Worm (Caenorhabditis elegans) whole organism, young adult: ENCODE measurements around the gene T27F7.12.

Experiments
- B0019.2 ChIP-seq: fragments of 200-800 bp; sonication (Bioruptor generic); conservative IDR thresholded peaks from 2 replicates; pipeline ENCODE4 v1.3.6; 2022; ENCODE audit warnings: missing genetic modification reagents, missing genetic modification characterization, missing compliant biosample characterization
- B0261.1 ChIP-seq: sonication (generic microtip); optimal IDR thresholded peaks from 2 replicates; lab custom pipeline; 2016; ENCODE audit warnings: mild to moderate bottlenecking, missing genetic modification characterization, moderate library complexity, missing compliant biosample characterization
- C06A6.2 ChIP-seq: fragments of 200-800 bp; sonication (Bioruptor generic); conservative IDR thresholded peaks from 2 replicates; pipeline ENCODE4 v1.3.6; 2022; ENCODE audit warnings: missing genetic modification characterization, missing compliant biosample characterization
- F10E7.11 ChIP-seq: sonication (generic microtip); optimal IDR thresholded peaks from 2 replicates; lab custom pipeline; 2017; ENCODE audit warnings: mild to moderate bottlenecking, missing genetic modification characterization, moderate library complexity, missing compliant biosample characterization
- F23B12.7 ChIP-seq: sonication (generic microtip); optimal IDR thresholded peaks from 2 replicates; lab custom pipeline; 2017; ENCODE audit warnings: missing genetic modification characterization, mild to moderate bottlenecking, missing compliant biosample characterization, antibody characterized with exemption, moderate library complexity; ENCODE audit not compliant: insufficient read depth
- F49E8.2 ChIP-seq: sonication (generic microtip); optimal IDR thresholded peaks from 3 replicates; lab custom pipeline; 2017; ENCODE audit warnings: missing genetic modification characterization, mild to moderate bottlenecking, missing compliant biosample characterization, antibody characterized with exemption, moderate library complexity; ENCODE audit not compliant: insufficient read depth
- F55B11.4 ChIP-seq: sonication (generic microtip); optimal IDR thresholded peaks from 2 replicates; lab custom pipeline; 2016; ENCODE audit warnings: missing compliant biosample characterization, missing genetic modification characterization, borderline replicate concordance; ENCODE audit not compliant: insufficient read depth
- Y53F4B.3 ChIP-seq: fragments of 200-800 bp; sonication (Bioruptor generic); IDR thresholded peaks from 2 replicates; pipeline ENCODE4 v1.3.6; 2022; ENCODE audit warnings: missing genetic modification reagents, missing genetic modification characterization, missing compliant biosample characterization
- Y79H2A.3 ChIP-seq: fragments of 200-800 bp; sonication (Bioruptor generic); conservative IDR thresholded peaks from 2 replicates; pipeline ENCODE4 v1.3.6; 2022; ENCODE audit warnings: missing genetic modification reagents, missing genetic modification characterization, missing compliant biosample characterization
- ZK185.1 ChIP-seq: sonication (generic microtip); optimal IDR thresholded peaks from 2 replicates; lab custom pipeline; 2016; ENCODE audit warnings: mild to moderate bottlenecking, missing genetic modification characterization, missing compliant biosample characterization; ENCODE audit not compliant: poor library complexity, severe bottlenecking
- ama-1 ChIP-seq, 3 experiments: fragments of 150-350 bp in 1 of 3; sonication (generic microtip) in 2 of 3; optimal IDR thresholded peaks; 2 replicates each; lab custom pipeline; 2014 to 2018; ENCODE audit warnings: missing biosample characterization in 2 of 3, missing genetic modification characterization in 2 of 3, missing genetic modification reagents in 2 of 3
- aptf-2 ChIP-seq: fragments of 200-800 bp; sonication (Bioruptor generic); conservative IDR thresholded peaks from 2 replicates; pipeline ENCODE4 v1.3.6; 2022; ENCODE audit warnings: missing genetic modification reagents, missing genetic modification characterization, missing compliant biosample characterization
- ccch-3 ChIP-seq: fragments of 200-800 bp; sonication (Bioruptor generic); optimal IDR thresholded peaks from 2 replicates; lab custom pipeline; 2018; ENCODE audit warnings: mild to moderate bottlenecking, missing genetic modification characterization, missing compliant biosample characterization
- ceh-100 ChIP-seq: fragments of 200-800 bp; sonication (Bioruptor generic); IDR thresholded peaks from 2 replicates; pipeline ENCODE4 v1.3.6; 2022; ENCODE audit warnings: missing genetic modification reagents, missing genetic modification characterization, missing compliant biosample characterization
- ceh-40 ChIP-seq: fragments of 200-800 bp; sonication (Bioruptor generic); IDR thresholded peaks from 2 replicates; pipeline ENCODE4 v1.3.6; 2022; ENCODE audit warnings: missing genetic modification characterization, missing compliant biosample characterization
- ceh-79 ChIP-seq: sonication (generic microtip); optimal IDR thresholded peaks from 2 replicates; lab custom pipeline; 2017; ENCODE audit warnings: mild to moderate bottlenecking, missing genetic modification characterization, missing compliant biosample characterization
- ceh-91 ChIP-seq: fragments of 200-800 bp; sonication (Bioruptor generic); IDR thresholded peaks from 2 replicates; pipeline ENCODE4 v1.3.6; 2022; ENCODE audit warnings: missing genetic modification reagents, missing genetic modification characterization, missing compliant biosample characterization
- die-1 ChIP-seq: sonication (generic microtip); optimal IDR thresholded peaks from 2 replicates; lab custom pipeline; 2016; ENCODE audit warnings: missing genotype, mild to moderate bottlenecking, missing genetic modification characterization, missing compliant biosample characterization
- dpff-1 ChIP-seq: sonication (generic microtip); optimal IDR thresholded peaks from 2 replicates; lab custom pipeline; 2017; ENCODE audit warnings: mild to moderate bottlenecking, missing genetic modification characterization, missing compliant biosample characterization
- dpl-1 ChIP-seq: fragments of 150-350 bp; optimal IDR thresholded peaks from 2 replicates; lab custom pipeline; 2014; ENCODE audit warnings: missing biosample characterization, missing genetic modification reagents, missing genetic modification characterization
- efl-1 ChIP-seq: fragments of 150-350 bp; optimal IDR thresholded peaks from 2 replicates; lab custom pipeline; 2014; ENCODE audit warnings: missing biosample characterization, missing genetic modification reagents, missing genetic modification characterization
- hlh-26 ChIP-seq: fragments of 200-800 bp; sonication (Bioruptor generic); conservative IDR thresholded peaks from 2 replicates; pipeline ENCODE4 v1.3.6; 2022; ENCODE audit warnings: missing genetic modification reagents, missing genetic modification characterization, missing compliant biosample characterization
- hmg-1.2 ChIP-seq: fragments of 200-800 bp; sonication (Bioruptor generic); IDR thresholded peaks from 2 replicates; pipeline ENCODE4 v1.3.6; 2022; ENCODE audit warnings: missing genetic modification reagents, missing genetic modification characterization, missing compliant biosample characterization
- let-526 ChIP-seq: fragments of 200-800 bp; sonication (Bioruptor generic); IDR thresholded peaks from 2 replicates; pipeline ENCODE4 v1.3.6; 2022; ENCODE audit warnings: missing genetic modification reagents, missing genetic modification characterization, missing compliant biosample characterization
- lin-54 ChIP-seq: fragments of 200-800 bp; sonication (Bioruptor generic); optimal IDR thresholded peaks from 2 replicates; lab custom pipeline; 2018; ENCODE audit warnings: mild to moderate bottlenecking, missing genetic modification characterization, missing compliant biosample characterization
- lir-1 ChIP-seq: fragments of 200-800 bp; sonication (Bioruptor generic); conservative IDR thresholded peaks from 2 replicates; pipeline ENCODE4 v1.3.6; 2022; ENCODE audit warnings: missing genetic modification reagents, missing genetic modification characterization, missing compliant biosample characterization
- lsy-27 ChIP-seq: sonication (generic microtip); optimal IDR thresholded peaks from 2 replicates; lab custom pipeline; 2017; ENCODE audit warnings: missing genetic modification characterization, mild to moderate bottlenecking, missing compliant biosample characterization, antibody characterized with exemption, missing genotype, borderline replicate concordance; ENCODE audit not compliant: insufficient read depth
- madf-10 ChIP-seq: sonication (generic microtip); optimal IDR thresholded peaks from 2 replicates; lab custom pipeline; 2016; ENCODE audit warnings: mild to moderate bottlenecking, missing genetic modification characterization, missing compliant biosample characterization
- mel-28 ChIP-seq: sonication (generic microtip); optimal IDR thresholded peaks from 2 replicates; lab custom pipeline; 2016; ENCODE audit warnings: borderline replicate concordance, mild to moderate bottlenecking, missing genetic modification characterization, missing compliant biosample characterization
- nfya-2 ChIP-seq: fragments of 200-800 bp; sonication (Bioruptor generic); IDR thresholded peaks from 2 replicates; pipeline ENCODE4 v1.3.6; 2022; ENCODE audit warnings: missing genetic modification reagents, missing genetic modification characterization, missing compliant biosample characterization
- nhr-80 ChIP-seq: sonication (generic microtip); optimal IDR thresholded peaks from 2 replicates; lab custom pipeline; 2016; ENCODE audit warnings: missing genetic modification characterization, missing compliant biosample characterization
- pbrm-1 ChIP-seq: fragments of 200-800 bp; sonication (Bioruptor generic); IDR thresholded peaks from 2 replicates; pipeline ENCODE4 v1.3.6; 2022; ENCODE audit warnings: missing genetic modification reagents, missing genetic modification characterization, missing compliant biosample characterization
- rpc-1 ChIP-seq, 2 experiments: fragments of 150-350 bp in 1 of 2; sonication (generic microtip) in 1 of 2; optimal IDR thresholded peaks; 2 replicates each; lab custom pipeline; 2014 to 2018; ENCODE audit warnings: missing biosample characterization in 1 of 2, missing genetic modification characterization in 1 of 2, missing genetic modification reagents in 1 of 2, missing genotype in 1 of 2
- snpc-1.1 ChIP-seq: sonication (generic microtip); optimal IDR thresholded peaks from 2 replicates; lab custom pipeline; 2017; ENCODE audit warnings: missing genetic modification characterization, mild to moderate bottlenecking, missing compliant biosample characterization, antibody characterized with exemption, moderate library complexity, missing genotype, missing genetic modification reagents; ENCODE audit not compliant: insufficient read depth
- snpc-3.4 ChIP-seq: sonication (generic microtip); optimal IDR thresholded peaks from 2 replicates; lab custom pipeline; 2017; ENCODE audit warnings: missing genetic modification characterization, mild to moderate bottlenecking, missing compliant biosample characterization, antibody characterized with exemption, moderate library complexity, missing genotype, missing genetic modification reagents
- ztf-22 ChIP-seq: fragments of 200-800 bp; sonication (Bioruptor generic); optimal IDR thresholded peaks from 2 replicates; lab custom pipeline; 2018; ENCODE audit warnings: mild to moderate bottlenecking, missing genetic modification characterization, moderate library complexity, missing compliant biosample characterization
- ztf-25 ChIP-seq: fragments of 200-800 bp; sonication (Bioruptor generic); IDR thresholded peaks from 2 replicates; pipeline ENCODE4 v1.3.6; 2022; ENCODE audit warnings: missing genetic modification reagents, missing genetic modification characterization, missing compliant biosample characterization
- ztf-3 ChIP-seq: fragments of 200-800 bp; sonication (Bioruptor generic); optimal IDR thresholded peaks from 2 replicates; lab custom pipeline; 2018; ENCODE audit warnings: mild to moderate bottlenecking, missing genetic modification characterization, missing compliant biosample characterization

T27F7.12 gene

ce11 chrII:5032669-5033068, 42.8 kb downstream of the T27F7.12 start (continued):
- TF ChIP-seq mel-28 (tag; lab: Kevin White, UChicago) (no peak), pbrm-1 (peak; percentile 50; the same call in 1 of the 2 replicates), ztf-22 (GFP tag; lab: Kevin White, UChicago) (no peak), lsy-27 (tag; lab: Kevin White, UChicago) (peak; percentile 68), let-526 (GFP tag; lab: Robert Waterston, UW) (no peak), efl-1 (GFP tag; lab: Kevin White, UChicago) (no peak), lir-1 (no peak; the same call in 1 of the 2 replicates), snpc-3.4 (peak; percentile 62), ceh-40 (0 out of 2 replicates have a peak, but pooled peaks have one; percentile 67), snpc-1.1 (tag; lab: Kevin White, UChicago) (no peak), ceh-79 (tag; lab: Kevin White, UChicago) (peak; percentile 33), F49E8.2 (tag; lab: Kevin White, UChicago) (no peak), B0019.2 (GFP tag; lab: Robert Waterston, UW) (0 out of 2 replicates have a peak, but pooled peaks have one; percentile 40), ceh-100 (GFP tag; lab: Robert Waterston, UW) (peak; percentile 70), aptf-2 (GFP tag; lab: Robert Waterston, UW) (no peak), ztf-25 (GFP tag; lab: Robert Waterston, UW) (peak; percentile 90; the same call in 1 of the 2 replicates), rpc-1 (optimal IDR thresholded peaks at IDR 0.05; lab: Kevin White, UChicago) (peak; percentile 87), rpc-1 (tag; optimal IDR thresholded peaks at IDR 0.05; lab: Kevin White, UChicago) (peak; percentile 83), ZK185.1 (peak; percentile 77), F10E7.11 (tag; lab: Kevin White, UChicago) (peak; percentile 22), ceh-91 (GFP tag; lab: Robert Waterston, UW) (peak; percentile 25; the same call in 1 of the 2 replicates), nfya-2 (GFP tag; lab: Robert Waterston, UW) (no peak), die-1 (tag; lab: Kevin White, UChicago) (peak; percentile 81), hlh-26 (GFP tag; lab: Robert Waterston, UW) (no peak), ccch-3 (GFP tag; lab: Kevin White, UChicago) (no peak), Y53F4B.3 (no peak; the same call in 1 of the 2 replicates), F23B12.7 (tag; lab: Kevin White, UChicago) (peak; percentile 67), lin-54 (GFP tag; lab: Kevin White, UChicago) (peak; percentile 76), hmg-1.2 (GFP tag; lab: Robert Waterston, UW) (peak; percentile 66), B0261.1 (peak; percentile 93), dpl-1 (no peak), ama-1 (optimal IDR thresholded peaks at IDR 0.05; lab: Kevin White, UChicago) (no peak), ama-1 (GFP tag; optimal IDR thresholded peaks at IDR 0.05; lab: Kevin White, UChicago) (peak; percentile 59 to 60), C06A6.2 (peak; percentile 35; the same call in 1 of the 2 replicates), nhr-80 (tag; lab: Kevin White, UChicago) (peak; percentile 24)

- TF ChIP-seq ztf-3: no peak
- TF ChIP-seq dpff-1 (tag; lab: Kevin White, UChicago): no peak
- no peak for TF ChIP-seq madf-10 (tag; lab: Kevin White, UChicago)
- no peak for TF ChIP-seq F55B11.4
- TF ChIP-seq Y79H2A.3 (GFP tag; lab: Robert Waterston, UW): no peak
- no peak for TF ChIP-seq ZK185.1
- no peak for TF ChIP-seq efl-1 (GFP tag; lab: Kevin White, UChicago)
These were observed 44.0 kb downstream of the T27F7.12 start, which contains the start of gene F33G12.3 for ce11 chrII:5033935-5034334. Gene F33G12.3 (minus strand): TSS chrII:5034035.
